Worm (Caenorhabditis elegans): Measurements from ENCODE around the gene gad-1.

gad-1 gene

ce11 chrV:6400528-6400927 is 32.8 kb downstream of the gad-1 start:
- TF ChIP-seq elt-2 (tag; optimal IDR thresholded peaks at IDR 0.05) = peak; percentile 22
- TF ChIP-seq nhr-11 (tag; optimal IDR thresholded peaks at IDR 0.05) = no peak
- TF ChIP-seq jun-1 (tag; optimal IDR thresholded peaks at IDR 0.05) = no peak
- TF ChIP-seq unc-130 (tag; optimal IDR thresholded peaks at IDR 0.05) = no peak
- no peak for TF ChIP-seq nhr-20 (tag; optimal IDR thresholded peaks at IDR 0.05)
- TF ChIP-seq dsc-1 (tag; optimal IDR thresholded peaks at IDR 0.05) = no peak
- TF ChIP-seq hlh-4 (tag; optimal IDR thresholded peaks at IDR 0.05) = no peak
- TF ChIP-seq unc-30 (tag; optimal IDR thresholded peaks at IDR 0.05) = no peak
- no peak for TF ChIP-seq efl-1 (optimal IDR thresholded peaks at IDR 0.05)
- peak in 1 of 2 experiments; percentile 54 for TF ChIP-seq efl-1 (GFP tag; optimal IDR thresholded peaks at IDR 0.05 in 1 of 2)

ce11 chrV:6399831-6400230 is 33.5 kb downstream of the gad-1 start, which contains the start of gene gfi-1:
Gene gfi-1 (minus strand): TSS chrV:6399931.
- TF ChIP-seq dsc-1 (tag; optimal IDR thresholded peaks at IDR 0.05) (no peak), ceh-63 (GFP tag; optimal IDR thresholded peaks at IDR 0.05) (no peak), ceh-90 (tag; optimal IDR thresholded peaks at IDR 0.05) (no peak), lsy-2 (tag; optimal IDR thresholded peaks at IDR 0.05) (no peak), sox-4 (tag; optimal IDR thresholded peaks at IDR 0.05) (no peak), xbp-1 (tag; optimal IDR thresholded peaks at IDR 0.05) (no peak), hlh-4 (tag; optimal IDR thresholded peaks at IDR 0.05) (no peak), sup-37 (GFP tag; optimal IDR thresholded peaks at IDR 0.05) (no peak), efl-1 (optimal IDR thresholded peaks at IDR 0.05) (no peak), efl-1 (GFP tag; optimal IDR thresholded peaks at IDR 0.05 in 1 of 2) (no peak), unc-62 (GFP tag; optimal IDR thresholded peaks at IDR 0.05) (no peak), efl-3 (GFP tag; optimal IDR thresholded peaks at IDR 0.05) (no peak), nhr-85 (tag) (no peak)

- TF ChIP-seq lin-14 (GFP tag; optimal IDR thresholded peaks at IDR 0.05) = peak; percentile 10
- no peak for TF ChIP-seq dsc-1 (tag; optimal IDR thresholded peaks at IDR 0.05)
- no peak for TF ChIP-seq hlh-4 (tag; optimal IDR thresholded peaks at IDR 0.05)
- peak; percentile 88 for TF ChIP-seq elt-2 (tag; optimal IDR thresholded peaks at IDR 0.05)
Observed at ce11 chrV:6398922-6399321, 34.4 kb downstream of the gad-1 start.

- TF ChIP-seq fkh-4 (tag; optimal IDR thresholded peaks at IDR 0.05; ENCODE audit: borderline replicate concordance) (no peak), C34B4.2 (tag; optimal IDR thresholded peaks at IDR 0.05) (no peak), lin-39 (tag; optimal IDR thresholded peaks at IDR 0.05) (no peak), pax-3 (tag; optimal IDR thresholded peaks at IDR 0.05) (no peak), pag-3 (tag; optimal IDR thresholded peaks at IDR 0.05; ENCODE audit: borderline replicate concordance, insufficient read depth) (no peak), isw-1 (GFP tag; IDR thresholded peaks at IDR 0.05) (no peak), aly-2 (tag; optimal IDR thresholded peaks at IDR 0.05) (no peak), ces-1 (GFP tag; optimal IDR thresholded peaks at IDR 0.05) (no peak), hlh-17 (GFP tag; optimal IDR thresholded peaks at IDR 0.05; ENCODE audit: borderline replicate concordance) (no peak)
Observed at ce11 chrV:6390163-6390562, 43.1 kb downstream of the gad-1 start, which contains the start of gene F57F4.1. Gene F57F4.1 (plus strand): TSS chrV:6390463.

ce11 chrV:6389634-6390033 is 43.7 kb downstream of the gad-1 start, which contains the start of gene F57F4.2:
Gene F57F4.2 (minus strand): TSS chrV:6389734.
- no peak for TF ChIP-seq unc-130 (tag; optimal IDR thresholded peaks at IDR 0.05)
- TF ChIP-seq C04F5.9 (tag; optimal IDR thresholded peaks at IDR 0.05) = no peak
- TF ChIP-seq lir-3 (tag; optimal IDR thresholded peaks at IDR 0.05; ENCODE audit: poor library complexity) = no peak
- TF ChIP-seq snpc-4 (tag; optimal IDR thresholded peaks at IDR 0.05) = no peak
- no peak for TF ChIP-seq ceh-82 (tag; optimal IDR thresholded peaks at IDR 0.05)
- no peak for TF ChIP-seq nhr-90 (tag; optimal IDR thresholded peaks at IDR 0.05; ENCODE audit: poor library complexity)
